Worm (Caenorhabditis elegans): ENCODE results near the gene C45B11.5.

- TF ChIP-seq ztf-29 (GFP tag; IDR thresholded peaks at IDR 0.05) (no peak), tab-1 (GFP tag; IDR thresholded peaks at IDR 0.05) (no peak), klf-2 (GFP tag; conservative IDR thresholded peaks at IDR 0.05) (no peak), T22C8.4 (GFP tag; IDR thresholded peaks at IDR 0.05) (no peak), med-1 (GFP tag; optimal IDR thresholded peaks at IDR 0.05; ENCODE audit: insufficient read depth) (no peak), flt-1 (GFP tag; IDR thresholded peaks at IDR 0.05) (no peak), ztf-23 (GFP tag; IDR thresholded peaks at IDR 0.05) (no peak), ref-1 (GFP tag; conservative IDR thresholded peaks at IDR 0.05) (no peak)
Measured at ce11 chrV:11069277-11069676, 27.7 kb downstream of the C45B11.5 start, which contains the start of gene T04C12.8.
